Worm (Caenorhabditis elegans): Measurements from ENCODE around the gene W06F12.3.

ce11 chrIII:13697822-13698221, 37.0 kb upstream of the W06F12.3 start:
- TF ChIP-seq ztf-11 (tag; optimal IDR thresholded peaks at IDR 0.05) = peak in 1 of 2 experiments; percentile 16
- TF ChIP-seq nhr-11 (tag; optimal IDR thresholded peaks at IDR 0.05) = no peak
- TF ChIP-seq aly-2 (tag; optimal IDR thresholded peaks at IDR 0.05) = no peak
- no peak for TF ChIP-seq lir-3 (tag; optimal IDR thresholded peaks at IDR 0.05; ENCODE audit: poor library complexity)
- no peak for TF ChIP-seq efl-3 (GFP tag; optimal IDR thresholded peaks at IDR 0.05)
- TF ChIP-seq F16B12.6 (tag; optimal IDR thresholded peaks at IDR 0.05) = no peak
- no peak for TF ChIP-seq aha-1 (tag; optimal IDR thresholded peaks at IDR 0.05)
- TF ChIP-seq nhr-77 (tag; optimal IDR thresholded peaks at IDR 0.05) = no peak
- TF ChIP-seq lin-35 (GFP tag; optimal IDR thresholded peaks at IDR 0.05) = no peak
